Worm (Caenorhabditis elegans) whole organism, mixed stage, embryonic: ENCODE results near the gene grwd-1.

ENCODE experiments used
- blmp-1 ChIP-seq: fragments of 150-350 bp; optimal IDR thresholded peaks from 2 replicates; lab custom pipeline; 2014; ENCODE audit warnings: missing biosample characterization, missing genetic modification characterization
- ces-1 ChIP-seq: fragments of 150-350 bp; optimal IDR thresholded peaks from 2 replicates; lab custom pipeline; 2014; ENCODE audit warnings: missing biosample characterization, missing genetic modification reagents, missing genetic modification characterization
- drap-1 ChIP-seq: fragments of 200-800 bp; sonication (Bioruptor generic); optimal IDR thresholded peaks from 3 replicates; lab custom pipeline; 2018; ENCODE audit warnings: mild to moderate bottlenecking, missing genetic modification characterization, missing compliant biosample characterization
- hlh-1 ChIP-seq: fragments of 150-350 bp; optimal IDR thresholded peaks from 2 replicates; lab custom pipeline; 2014; ENCODE audit warnings: missing biosample characterization, missing genetic modification reagents, missing genetic modification characterization
- lin-13 ChIP-seq: fragments of 150-350 bp; optimal IDR thresholded peaks from 2 replicates; lab custom pipeline; 2014; ENCODE audit warnings: missing biosample characterization, missing genetic modification characterization
- lsy-2 ChIP-seq: fragments of 150-350 bp; optimal IDR thresholded peaks from 2 replicates; lab custom pipeline; 2014; ENCODE audit warnings: missing biosample characterization, missing genetic modification characterization
- mab-5 ChIP-seq: fragments of 150-350 bp; optimal IDR thresholded peaks from 2 replicates; lab custom pipeline; 2014; ENCODE audit warnings: missing biosample characterization, missing genetic modification characterization
- nhr-2 ChIP-seq: fragments of 150-350 bp; optimal IDR thresholded peaks from 2 replicates; lab custom pipeline; 2014; ENCODE audit warnings: missing biosample characterization, missing genetic modification characterization
- nhr-28 ChIP-seq: fragments of 150-350 bp; optimal IDR thresholded peaks from 2 replicates; lab custom pipeline; 2014; ENCODE audit warnings: missing biosample characterization, missing genetic modification characterization
- pha-4 ChIP-seq: fragments of 150-350 bp; optimal IDR thresholded peaks from 2 replicates; lab custom pipeline; 2018; ENCODE audit warnings: missing biosample characterization, missing genetic modification reagents, missing genetic modification characterization
- sem-2 ChIP-seq: fragments of 200-800 bp; sonication (Bioruptor generic); optimal IDR thresholded peaks from 2 replicates; lab custom pipeline; 2018; ENCODE audit warnings: mild to moderate bottlenecking, missing genetic modification characterization, missing compliant biosample characterization
- sptf-1 ChIP-seq: sonication (generic microtip); optimal IDR thresholded peaks from 2 replicates; lab custom pipeline; 2017; ENCODE audit warnings: mild to moderate bottlenecking, missing genetic modification characterization, moderate library complexity, missing compliant biosample characterization
- ztf-11 ChIP-seq: fragments of 150-350 bp; optimal IDR thresholded peaks from 2 replicates; lab custom pipeline; 2014; ENCODE audit warnings: missing biosample characterization, missing genetic modification characterization

- TF ChIP-seq lsy-2 (tag; lab: Kevin White, UChicago) (no peak), pha-4 (tag; lab: Kevin White, UChicago) (no peak), mab-5 (tag; lab: Kevin White, UChicago) (no peak), nhr-2 (tag; lab: Kevin White, UChicago) (peak; percentile 24), blmp-1 (tag; lab: Kevin White, UChicago) (no peak), drap-1 (GFP tag; lab: Kevin White, UChicago) (no peak), ces-1 (GFP tag; lab: Kevin White, UChicago) (no peak), nhr-28 (tag; lab: Kevin White, UChicago) (no peak), hlh-1 (tag; lab: Kevin White, UChicago) (no peak), ztf-11 (tag; lab: Kevin White, UChicago) (no peak), sem-2 (GFP tag; lab: Kevin White, UChicago) (no peak), sptf-1 (tag; lab: Kevin White, UChicago) (no peak), lin-13 (no peak)
Measured at ce11 chrIII:5120593-5120992, 32.7 kb upstream of the grwd-1 start.
